Worm (Caenorhabditis elegans): ENCODE measurements around the gene dgk-5.
A peak's percentile ranks its signal among the peaks of the same experiment; 100 is the strongest.

ce11 chrII:6469340-6469739, 1.5 kb downstream of the dgk-5 start:
- no peak for TF ChIP-seq unc-62 (GFP tag; optimal IDR thresholded peaks at IDR 0.05)
- no peak for TF ChIP-seq nhr-77 (tag; optimal IDR thresholded peaks at IDR 0.05)
- peak; percentile 62 for TF ChIP-seq elt-2 (tag; optimal IDR thresholded peaks at IDR 0.05)
- TF ChIP-seq unc-39 (tag; optimal IDR thresholded peaks at IDR 0.05), result no peak
- TF ChIP-seq nhr-11 (tag; optimal IDR thresholded peaks at IDR 0.05), result no peak
- TF ChIP-seq sea-2 (GFP tag; optimal IDR thresholded peaks at IDR 0.05), result no peak
- TF ChIP-seq fos-1 (tag; optimal IDR thresholded peaks at IDR 0.05), result no peak
- no peak for TF ChIP-seq ceh-82 (tag; optimal IDR thresholded peaks at IDR 0.05)
- no peak for TF ChIP-seq nhr-237 (tag; optimal IDR thresholded peaks at IDR 0.05)
- no peak for TF ChIP-seq mdl-1 (tag; optimal IDR thresholded peaks at IDR 0.05)
- no peak for TF ChIP-seq ztf-11 (tag; optimal IDR thresholded peaks at IDR 0.05)
- no peak for TF ChIP-seq nhr-28 (tag; optimal IDR thresholded peaks at IDR 0.05)
- no peak for TF ChIP-seq nhr-76 (tag; optimal IDR thresholded peaks at IDR 0.05)
